Fruit fly (Drosophila melanogaster) whole organism, embryonic: Measurements from ENCODE around the gene CG43796.

Experiments
- Awh ChIP-seq: fragments of 200-800 bp; sonication (Bioruptor generic); IDR thresholded peaks from 2 replicates; pipeline ENCODE4, ENCODE4 v1.3.6; 2022; ENCODE audit warnings: missing biosample characterization, missing genetic modification characterization
- CG10267 ChIP-seq: fragments of 200-800 bp; sonication (Bioruptor generic); optimal IDR thresholded peaks from 2 replicates; lab custom pipeline; 2018; ENCODE audit warnings: missing biosample characterization, mild to moderate bottlenecking, missing genetic modification characterization, moderate library complexity
- CG10654 ChIP-seq: fragments of 200-800 bp; sonication (Bioruptor generic); optimal IDR thresholded peaks from 2 replicates; lab custom pipeline; 2016; ENCODE audit warnings: missing biosample characterization, missing genetic modification characterization
- CG11085 ChIP-seq: fragments of 200-800 bp; sonication (Bioruptor generic); IDR thresholded peaks from 2 replicates; pipeline ENCODE4 v1.3.6; 2022; ENCODE audit warnings: missing biosample characterization, missing genetic modification characterization
- CG11247 ChIP-seq: fragments of 200-800 bp; sonication (Bioruptor generic); IDR thresholded peaks from 2 replicates; pipeline ENCODE4 v1.3.6; 2022; ENCODE audit warnings: missing biosample characterization, missing genetic modification characterization
- CG11723 ChIP-seq: fragments of 200-800 bp; sonication (Bioruptor generic); optimal IDR thresholded peaks from 2 replicates; lab custom pipeline; 2017; ENCODE audit warnings: missing biosample characterization, mild to moderate bottlenecking, missing genetic modification characterization
- CG12391 ChIP-seq: fragments of 200-800 bp; sonication (Bioruptor generic); optimal IDR thresholded peaks from 3 replicates; lab custom pipeline; 2018; ENCODE audit warnings: missing biosample characterization, mild to moderate bottlenecking, missing genetic modification characterization, moderate library complexity
- CG13123 ChIP-seq: fragments of 200-800 bp; sonication (Bioruptor generic); optimal IDR thresholded peaks from 2 replicates; lab custom pipeline; 2016; ENCODE audit warnings: missing biosample characterization, missing genetic modification characterization
- CG13775 ChIP-seq: fragments of 200-800 bp; sonication (Bioruptor generic); optimal IDR thresholded peaks from 3 replicates; lab custom pipeline; 2017; ENCODE audit warnings: missing biosample characterization, mild to moderate bottlenecking, missing genetic modification characterization
- CG14667 ChIP-seq: fragments of 200-800 bp; sonication (Bioruptor generic); IDR thresholded peaks from 2 replicates; pipeline ENCODE4 v1.3.6; 2022; ENCODE audit warnings: missing biosample characterization, missing genetic modification characterization
- CG14710 ChIP-seq: fragments of 200-800 bp; sonication (Bioruptor generic); optimal IDR thresholded peaks from 3 replicates; lab custom pipeline; 2019; ENCODE audit warnings: missing biosample characterization, mild to moderate bottlenecking, missing genetic modification characterization, moderate library complexity
- CG14860 ChIP-seq: fragments of 200-800 bp; sonication (Bioruptor generic); IDR thresholded peaks from 3 replicates; pipeline ENCODE4 v1.3.6; 2022; ENCODE audit warnings: missing biosample characterization, missing genetic modification characterization; ENCODE audit not compliant: partially characterized antibody
- CG15269 ChIP-seq: fragments of 200-800 bp; sonication (Bioruptor generic); optimal IDR thresholded peaks from 2 replicates; lab custom pipeline; 2018; ENCODE audit warnings: missing biosample characterization, mild to moderate bottlenecking, missing genetic modification characterization, moderate library complexity
- CG1647 ChIP-seq: fragments of 200-800 bp; sonication (Bioruptor generic); optimal IDR thresholded peaks from 3 replicates; lab custom pipeline; 2016; ENCODE audit warnings: missing biosample characterization, missing genetic modification characterization
- CG16813 ChIP-seq: fragments of 200-800 bp; sonication (Bioruptor generic); IDR thresholded peaks from 3 replicates; pipeline ENCODE4 v1.3.6; 2022; ENCODE audit warnings: missing biosample characterization, missing genetic modification characterization; ENCODE audit not compliant: partially characterized antibody
- CG30403 ChIP-seq: fragments of 200-800 bp; sonication (Bioruptor generic); optimal IDR thresholded peaks from 3 replicates; lab custom pipeline; 2016; ENCODE audit warnings: missing biosample characterization, missing genetic modification characterization
- CG31388 ChIP-seq: fragments of 200-800 bp; sonication (Bioruptor generic); optimal IDR thresholded peaks from 2 replicates; lab custom pipeline; 2016; ENCODE audit warnings: missing biosample characterization, missing genetic modification characterization
- CG32772 ChIP-seq: fragments of 200-800 bp; sonication (Bioruptor generic); IDR thresholded peaks from 2 replicates; pipeline ENCODE4 v1.3.6; 2022; ENCODE audit warnings: missing biosample characterization, missing genetic modification characterization
- CG3407 ChIP-seq: fragments of 200-800 bp; sonication (Bioruptor generic); optimal IDR thresholded peaks from 2 replicates; lab custom pipeline; 2018; ENCODE audit warnings: missing biosample characterization, mild to moderate bottlenecking, missing genetic modification characterization
- CG34376 ChIP-seq: fragments of 200-800 bp; sonication (Bioruptor generic); optimal IDR thresholded peaks from 2 replicates; lab custom pipeline; 2018; ENCODE audit warnings: missing biosample characterization, mild to moderate bottlenecking, missing genetic modification characterization
- CG3847 ChIP-seq: fragments of 200-800 bp; sonication (Bioruptor generic); IDR thresholded peaks from 2 replicates; pipeline ENCODE4 v1.3.6; 2022; ENCODE audit warnings: missing biosample characterization, missing genetic modification characterization
- CG4424 ChIP-seq: fragments of 200-800 bp; sonication (Bioruptor generic); optimal IDR thresholded peaks from 3 replicates; lab custom pipeline; 2016; ENCODE audit warnings: missing biosample characterization, missing genetic modification characterization
- CG5953 ChIP-seq: fragments of 200-800 bp; sonication (Bioruptor generic); IDR thresholded peaks from 2 replicates; pipeline ENCODE4 v1.3.6; 2022; ENCODE audit warnings: missing biosample characterization, missing genetic modification characterization
- CG7963 ChIP-seq: fragments of 200-800 bp; sonication (Bioruptor generic); IDR thresholded peaks from 3 replicates; pipeline ENCODE4 v1.3.6; 2022; ENCODE audit warnings: missing biosample characterization, missing genetic modification characterization; ENCODE audit not compliant: partially characterized antibody
- CG8478 ChIP-seq: fragments of >200 bp; optimal IDR thresholded peaks from 2 replicates; lab custom pipeline; 2018
- CG9727 ChIP-seq: fragments of 200-800 bp; sonication (Bioruptor generic); optimal IDR thresholded peaks from 3 replicates; lab custom pipeline; 2017; ENCODE audit warnings: missing biosample characterization, mild to moderate bottlenecking, missing genetic modification characterization
- Fer1 ChIP-seq: fragments of 200-800 bp; sonication (Bioruptor generic); optimal IDR thresholded peaks from 2 replicates; lab custom pipeline; 2017; ENCODE audit warnings: missing biosample characterization, mild to moderate bottlenecking, missing genetic modification characterization
- Gug ChIP-seq: fragments of 200-800 bp; sonication (Bioruptor generic); IDR thresholded peaks from 4 replicates; pipeline ENCODE4 v1.3.6; 2022; ENCODE audit warnings: missing biosample characterization, missing genetic modification characterization
- Max ChIP-seq: fragments of 200-800 bp; sonication (Bioruptor generic); optimal IDR thresholded peaks from 2 replicates; lab custom pipeline; 2016; ENCODE audit warnings: missing biosample characterization, mild to moderate bottlenecking, missing genetic modification characterization
- NFAT ChIP-seq: fragments of 200-800 bp; sonication (Bioruptor generic); IDR thresholded peaks from 2 replicates; pipeline ENCODE4 v1.3.6; 2022; ENCODE audit warnings: missing biosample characterization, missing genetic modification characterization
- Trl ChIP-seq, 3 experiments: fragments of >200 bp in 2 of 3; fragments of 200-800 bp in 1 of 3; sonication (Bioruptor generic) in 1 of 3; optimal IDR thresholded peaks; 2 replicates in 1 of 3; 3 replicates in 2 of 3; lab custom pipeline; 2016 to 2017; ENCODE audit warnings: missing biosample characterization in 1 of 3, missing genetic modification characterization in 1 of 3
- ac ChIP-seq: fragments of 200-800 bp; sonication (Bioruptor generic); optimal IDR thresholded peaks from 3 replicates; lab custom pipeline; 2017; ENCODE audit warnings: missing biosample characterization, mild to moderate bottlenecking, missing genetic modification characterization
- amos ChIP-seq: fragments of 200-800 bp; sonication (Bioruptor generic); IDR thresholded peaks from 2 replicates; pipeline ENCODE4 v1.3.6; 2022; ENCODE audit warnings: missing biosample characterization, missing genetic modification characterization; ENCODE audit not compliant: partially characterized antibody
- cad ChIP-seq: fragments of >200 bp; optimal IDR thresholded peaks from 2 replicates; lab custom pipeline; 2017; ENCODE audit warnings: missing biosample characterization, missing genetic modification characterization
- crc ChIP-seq: fragments of 200-800 bp; sonication (Bioruptor generic); optimal IDR thresholded peaks from 2 replicates; lab custom pipeline; 2016; ENCODE audit warnings: missing biosample characterization, missing genetic modification characterization
- dmrt11E ChIP-seq: fragments of 200-800 bp; sonication (Bioruptor generic); optimal IDR thresholded peaks from 3 replicates; lab custom pipeline; 2018; ENCODE audit warnings: missing biosample characterization, mild to moderate bottlenecking, missing genetic modification characterization, moderate library complexity
- exex ChIP-seq: fragments of 200-800 bp; sonication (Bioruptor generic); optimal IDR thresholded peaks from 4 replicates; lab custom pipeline; 2018; ENCODE audit warnings: missing biosample characterization, mild to moderate bottlenecking, missing genetic modification characterization, moderate library complexity
- fru ChIP-seq: fragments of >200 bp; optimal IDR thresholded peaks from 2 replicates; lab custom pipeline; 2017
- gcm2 ChIP-seq: fragments of 200-800 bp; sonication (Bioruptor generic); optimal IDR thresholded peaks from 2 replicates; lab custom pipeline; 2016; ENCODE audit warnings: missing biosample characterization, missing genetic modification characterization
- kay ChIP-seq: fragments of 200-800 bp; sonication (Bioruptor generic); optimal IDR thresholded peaks from 2 replicates; lab custom pipeline; 2016; ENCODE audit warnings: missing biosample characterization, missing genetic modification characterization
- nerfin-1 ChIP-seq: fragments of 200-800 bp; sonication (Bioruptor generic); optimal IDR thresholded peaks from 3 replicates; lab custom pipeline; 2019; ENCODE audit warnings: missing biosample characterization, mild to moderate bottlenecking, missing genetic modification characterization, moderate library complexity
- nom ChIP-seq: fragments of 200-800 bp; sonication (Bioruptor generic); optimal IDR thresholded peaks from 2 replicates; lab custom pipeline; 2017; ENCODE audit warnings: missing biosample characterization, missing genetic modification characterization, mild to moderate bottlenecking, moderate library complexity, missing genetic modification reagents
- oc ChIP-seq: fragments of 200-800 bp; sonication (Bioruptor generic); optimal IDR thresholded peaks from 2 replicates; lab custom pipeline; 2018; ENCODE audit warnings: missing biosample characterization, mild to moderate bottlenecking, missing genetic modification characterization, moderate library complexity
- pho ChIP-seq: fragments of 200-800 bp; sonication (Bioruptor generic); optimal IDR thresholded peaks from 2 replicates; lab custom pipeline; 2016; ENCODE audit warnings: missing biosample characterization, missing genetic modification characterization
- pzg ChIP-seq: fragments of 200-800 bp; sonication (Bioruptor generic); optimal IDR thresholded peaks from 3 replicates; lab custom pipeline; 2018; ENCODE audit warnings: missing biosample characterization, mild to moderate bottlenecking, missing genetic modification characterization, moderate library complexity
- run ChIP-seq: fragments of 200-800 bp; sonication (Bioruptor generic); optimal IDR thresholded peaks from 3 replicates; lab custom pipeline; 2018; ENCODE audit warnings: missing biosample characterization, mild to moderate bottlenecking, missing genetic modification characterization
- so ChIP-seq: fragments of 200-800 bp; sonication (Bioruptor generic); IDR thresholded peaks from 3 replicates; pipeline ENCODE4 v1.3.6; 2022; ENCODE audit warnings: missing biosample characterization, missing genetic modification characterization
- tup ChIP-seq: fragments of 200-800 bp; sonication (Bioruptor generic); optimal IDR thresholded peaks from 2 replicates; lab custom pipeline; 2016; ENCODE audit warnings: missing biosample characterization, mild to moderate bottlenecking, missing genetic modification characterization, moderate library complexity
- usp ChIP-seq: fragments of >200 bp; optimal IDR thresholded peaks from 2 replicates; lab custom pipeline; 2017; ENCODE audit warnings: missing biosample characterization, missing genetic modification characterization
- vvl ChIP-seq: fragments of 200-800 bp; sonication (Bioruptor generic); IDR thresholded peaks from 2 replicates; pipeline ENCODE4 v1.3.6; 2022; ENCODE audit warnings: missing biosample characterization, missing genetic modification characterization
- wdn ChIP-seq: fragments of 200-800 bp; sonication (Bioruptor generic); IDR thresholded peaks from 2 replicates; pipeline ENCODE4 v1.3.6; 2022; ENCODE audit warnings: missing biosample characterization, missing genetic modification characterization

Gene CG43796

DNA sequence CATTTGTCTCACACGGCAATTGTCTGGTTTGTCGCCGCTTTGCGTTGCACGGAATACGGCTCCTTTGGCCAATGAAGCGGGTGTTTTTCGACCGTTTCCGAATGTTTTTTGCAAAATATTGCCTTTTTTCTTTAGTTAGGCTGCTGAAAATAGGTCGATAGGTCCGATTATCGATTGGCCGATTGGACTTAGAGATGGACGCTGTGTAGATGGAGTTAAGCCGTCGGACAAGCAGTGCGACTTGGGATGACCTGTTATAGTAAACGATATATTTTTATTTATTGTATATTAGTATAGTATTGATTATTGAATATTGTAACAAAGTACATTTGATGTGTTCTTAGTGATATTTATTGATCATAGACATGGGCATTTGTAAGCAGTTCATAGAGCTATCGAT is 46.1 kb downstream of the CG43796 start, which contains the start of the genes lmgA and lmgB (continued):
- no peak for TF ChIP-seq crc (GFP tag; lab: Kevin White, UChicago)
- no peak for TF ChIP-seq CG32772 (GFP tag; lab: Robert Waterston, UW)
- TF ChIP-seq amos (GFP tag; lab: Robert Waterston, UW): peak; percentile 85; the same call in 1 of the 2 replicates
- no peak for TF ChIP-seq Trl (optimal IDR thresholded peaks at IDR 0.05; lab: Kevin White, UChicago)
- peak; percentile 7 for TF ChIP-seq Trl (GFP tag; optimal IDR thresholded peaks at IDR 0.05; lab: Kevin White, UChicago)
- no peak for TF ChIP-seq ac (GFP tag; lab: Kevin White, UChicago)
- TF ChIP-seq pzg (GFP tag; lab: Kevin White, UChicago): peak; percentile 80
- TF ChIP-seq nerfin-1 (tag; lab: Kevin White, UChicago): peak; percentile 6
- peak; percentile 31 for TF ChIP-seq oc (tag; lab: Kevin White, UChicago)
- peak; percentile 44 for TF ChIP-seq Max (GFP tag; lab: Kevin White, UChicago)
- no peak for TF ChIP-seq gcm2 (GFP tag; lab: Kevin White, UChicago)
- peak; percentile 41; the same call in 1 of the 2 replicates for TF ChIP-seq vvl (GFP tag; lab: Robert Waterston, UW)
- no peak for TF ChIP-seq fru (lab: Kevin White, UChicago)
- TF ChIP-seq Gug: peak; percentile 62; the same call in 3 of the 4 replicates
- no peak for TF ChIP-seq Fer1 (GFP tag; lab: Kevin White, UChicago)
- no peak for TF ChIP-seq CG5953 (GFP tag; lab: Robert Waterston, UW)
- TF ChIP-seq CG16813 (GFP tag; lab: Robert Waterston, UW): peak; percentile 92
- TF ChIP-seq CG3847 (GFP tag; lab: Robert Waterston, UW): no peak
- TF ChIP-seq so: no peak
- TF ChIP-seq pho (GFP tag; lab: Kevin White, UChicago): no peak
- no peak for TF ChIP-seq usp
- no peak for TF ChIP-seq CG8478 (lab: Kevin White, UChicago)
- TF ChIP-seq CG11085 (GFP tag; lab: Robert Waterston, UW): 0 out of 2 replicates have a peak, but pooled peaks have one; percentile 9
- peak; percentile 25; the same call in 1 of the 2 replicates for TF ChIP-seq NFAT (GFP tag; lab: Robert Waterston, UW)
- TF ChIP-seq tup (GFP tag; lab: Kevin White, UChicago): peak; percentile 40
- no peak for TF ChIP-seq CG3407 (GFP tag; lab: Kevin White, UChicago)
- TF ChIP-seq CG11247 (GFP tag; lab: Robert Waterston, UW): no peak
- peak; percentile 36 for TF ChIP-seq CG15269 (tag; lab: Kevin White, UChicago)
- no peak for TF ChIP-seq Awh (GFP tag; lab: Robert Waterston, UW)
- TF ChIP-seq CG1647 (GFP tag; lab: Kevin White, UChicago): peak; percentile 29
- TF ChIP-seq wdn (GFP tag; lab: Robert Waterston, UW): no peak
- no peak for TF ChIP-seq CG14667
- TF ChIP-seq CG14710 (tag; lab: Kevin White, UChicago): peak; percentile 77
- peak; percentile 68 for TF ChIP-seq CG10267 (tag; lab: Kevin White, UChicago)
- peak; percentile 93 for TF ChIP-seq CG14860 (GFP tag; lab: Robert Waterston, UW)
- TF ChIP-seq CG11723 (GFP tag; lab: Kevin White, UChicago): no peak
- no peak for TF ChIP-seq kay (GFP tag; lab: Kevin White, UChicago)
- peak; percentile 60 for TF ChIP-seq CG10654 (GFP tag; lab: Kevin White, UChicago)
- peak; percentile 33 for TF ChIP-seq CG13123
- TF ChIP-seq exex (tag; lab: Kevin White, UChicago): no peak
- TF ChIP-seq CG7963 (GFP tag; lab: Robert Waterston, UW): peak; percentile 87
- TF ChIP-seq CG4424: peak; percentile 66
- TF ChIP-seq CG13775 (GFP tag; lab: Kevin White, UChicago): peak; percentile 40
- no peak for TF ChIP-seq run (tag; lab: Kevin White, UChicago)
- TF ChIP-seq cad (GFP tag; lab: Kevin White, UChicago): no peak
- peak; percentile 27 for TF ChIP-seq dmrt11E
- TF ChIP-seq CG31388 (GFP tag; lab: Kevin White, UChicago): no peak
- TF ChIP-seq CG30403 (GFP tag; lab: Kevin White, UChicago): peak; percentile 61
- TF ChIP-seq CG12391: peak; percentile 70
- no peak for TF ChIP-seq CG34376 (GFP tag; lab: Kevin White, UChicago)
- TF ChIP-seq nom: no peak
- peak; percentile 14 for TF ChIP-seq CG9727 (GFP tag; lab: Kevin White, UChicago)
